Worm (Caenorhabditis elegans): ENCODE measurements around the gene ndua-7.

ndua-7 gene

DNA sequence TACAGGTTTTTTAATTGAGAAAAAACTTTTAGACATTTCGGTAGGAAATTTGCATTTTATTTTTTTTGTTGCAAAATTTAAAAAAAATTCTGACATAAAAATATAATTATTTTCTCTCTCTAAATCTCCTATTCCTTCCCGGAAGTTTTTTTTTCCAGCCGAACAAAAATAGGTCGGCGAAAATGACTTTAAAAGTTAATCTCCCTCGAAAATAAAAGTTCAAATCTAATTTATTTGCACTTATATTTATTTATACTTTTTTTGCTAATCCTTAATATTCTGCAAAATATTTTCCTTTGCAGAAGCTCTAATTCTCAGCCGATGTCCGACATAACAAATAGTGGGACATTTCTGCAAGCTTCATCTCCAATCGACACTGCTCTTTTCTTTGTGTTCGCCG is 7.2 kb upstream of the ndua-7 start, which contains the start of gene F45H10.5:
F45H10.5 (plus strand) TSS at position 301 of the 400 bp plus-strand sequence.
- no peak for TF ChIP-seq ceh-13 (GFP tag; optimal IDR thresholded peaks at IDR 0.05)
- no peak for TF ChIP-seq hmbx-1 (tag; optimal IDR thresholded peaks at IDR 0.05)
- TF ChIP-seq tra-4 (tag; optimal IDR thresholded peaks at IDR 0.05) = no peak
- no peak for TF ChIP-seq tbx-11 (GFP tag; IDR thresholded peaks at IDR 0.05)
- TF ChIP-seq sea-1 (GFP tag; conservative IDR thresholded peaks at IDR 0.05) = no peak
- TF ChIP-seq ama-1 (optimal IDR thresholded peaks at IDR 0.05) = no peak

DNA sequence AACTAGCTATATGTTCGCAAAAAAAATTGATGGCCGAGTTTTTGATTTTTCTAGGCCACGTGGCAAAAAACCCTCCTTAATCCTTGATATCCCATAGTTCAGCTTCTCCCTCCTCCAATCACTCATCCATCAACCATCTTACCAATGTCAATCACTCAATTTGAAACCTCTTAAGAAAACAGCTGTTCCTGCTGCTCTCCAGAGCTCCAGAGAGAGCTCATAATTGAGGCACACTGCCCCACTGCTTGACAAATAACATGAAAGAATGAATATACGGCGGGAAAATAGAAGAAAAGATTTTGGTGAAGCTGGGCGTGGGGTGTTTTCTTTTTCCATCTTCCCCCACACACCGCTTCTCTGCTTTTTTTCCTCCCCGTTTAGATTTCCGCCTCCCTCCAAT is 6.2 kb upstream of the ndua-7 start:
- TF ChIP-seq ceh-13 (GFP tag; optimal IDR thresholded peaks at IDR 0.05) = no peak
- TF ChIP-seq tbx-11 (GFP tag; IDR thresholded peaks at IDR 0.05) = no peak
- no peak for TF ChIP-seq tbx-37 (GFP tag; conservative IDR thresholded peaks at IDR 0.05)
- no peak for TF ChIP-seq pes-1 (GFP tag; IDR thresholded peaks at IDR 0.05)
- TF ChIP-seq sea-1 (GFP tag; conservative IDR thresholded peaks at IDR 0.05) = no peak
- no peak for TF ChIP-seq ceh-36 (tag; optimal IDR thresholded peaks at IDR 0.05)
- no peak for TF ChIP-seq B0310.2 (tag; optimal IDR thresholded peaks at IDR 0.05)
- no peak for TF ChIP-seq F13C5.2 (tag; optimal IDR thresholded peaks at IDR 0.05)
- TF ChIP-seq scrt-1 (GFP tag; IDR thresholded peaks at IDR 0.05) = no peak
- TF ChIP-seq hnd-1 (tag; optimal IDR thresholded peaks at IDR 0.05) = no peak
- no peak for TF ChIP-seq hmg-4 (GFP tag; optimal IDR thresholded peaks at IDR 0.05)

DNA sequence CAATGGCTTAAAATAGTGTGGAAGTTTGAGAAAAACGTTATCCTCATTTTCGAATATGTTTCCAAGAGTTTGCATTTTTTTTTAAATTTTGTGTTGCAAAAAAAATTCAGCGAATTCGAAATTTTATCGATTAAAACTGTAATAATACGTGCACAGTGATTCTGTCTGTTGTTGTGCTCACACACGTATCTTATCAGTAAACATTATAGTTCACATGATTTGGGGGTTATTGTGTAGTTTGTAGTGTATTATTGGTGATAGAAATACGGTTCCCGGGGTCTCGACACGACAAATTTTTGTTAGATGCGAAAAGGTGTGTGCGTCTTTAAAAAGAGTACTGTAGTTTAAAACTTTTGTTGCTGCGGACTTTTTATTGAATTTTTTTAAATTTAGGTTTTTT is 1.3 kb upstream of the ndua-7 start, which contains the start of gene drr-1:
drr-1 (minus strand) TSS at position 183 of the 400 bp plus-strand sequence.
- TF ChIP-seq F13C5.2 (tag; optimal IDR thresholded peaks at IDR 0.05) = no peak
- TF ChIP-seq tra-4 (tag; optimal IDR thresholded peaks at IDR 0.05) = no peak
- no peak for TF ChIP-seq pes-1 (GFP tag; IDR thresholded peaks at IDR 0.05)
- TF ChIP-seq B0310.2 (tag; optimal IDR thresholded peaks at IDR 0.05) = no peak
- TF ChIP-seq sea-1 (GFP tag; conservative IDR thresholded peaks at IDR 0.05) = no peak
- TF ChIP-seq scrt-1 (GFP tag; IDR thresholded peaks at IDR 0.05) = no peak
- no peak for TF ChIP-seq tbx-11 (GFP tag; IDR thresholded peaks at IDR 0.05)
- TF ChIP-seq ceh-36 (tag; optimal IDR thresholded peaks at IDR 0.05) = no peak
- TF ChIP-seq hnd-1 (tag; optimal IDR thresholded peaks at IDR 0.05) = no peak
- TF ChIP-seq aly-1 (tag; optimal IDR thresholded peaks at IDR 0.05) = no peak

DNA sequence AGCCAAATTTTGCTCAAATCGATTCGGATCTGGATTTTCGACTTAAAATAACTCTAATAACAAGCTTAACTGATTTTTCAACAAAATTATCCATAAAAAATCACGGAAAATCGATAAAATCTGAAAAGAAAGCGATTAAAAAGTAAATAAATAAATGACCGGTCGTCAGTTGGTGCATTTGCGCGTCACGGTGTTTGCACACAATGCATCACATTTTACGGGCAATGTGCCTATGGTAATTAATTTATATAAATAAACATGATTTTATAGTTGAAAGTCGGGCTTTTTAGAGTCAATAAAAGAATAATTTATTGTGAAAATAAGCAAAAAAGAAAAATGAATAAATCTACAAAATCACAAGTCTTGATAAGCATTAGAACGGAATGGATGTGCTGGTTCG is 362 bp upstream of the ndua-7 start:
- TF ChIP-seq aly-1 (tag; optimal IDR thresholded peaks at IDR 0.05) = no peak
- TF ChIP-seq hmg-4 (GFP tag; optimal IDR thresholded peaks at IDR 0.05) = no peak
- TF ChIP-seq sea-1 (GFP tag; conservative IDR thresholded peaks at IDR 0.05) = no peak
- TF ChIP-seq ceh-36 (tag; optimal IDR thresholded peaks at IDR 0.05) = no peak
- no peak for TF ChIP-seq tbx-11 (GFP tag; IDR thresholded peaks at IDR 0.05)
- TF ChIP-seq tra-4 (tag; optimal IDR thresholded peaks at IDR 0.05) = no peak
- no peak for TF ChIP-seq tbx-37 (GFP tag; conservative IDR thresholded peaks at IDR 0.05)
- no peak for TF ChIP-seq ets-7 (tag; optimal IDR thresholded peaks at IDR 0.05)
- no peak for TF ChIP-seq B0310.2 (tag; optimal IDR thresholded peaks at IDR 0.05)
- no peak for TF ChIP-seq ceh-13 (GFP tag; optimal IDR thresholded peaks at IDR 0.05)
- no peak for TF ChIP-seq pes-1 (GFP tag; IDR thresholded peaks at IDR 0.05)
- no peak for TF ChIP-seq hnd-1 (tag; optimal IDR thresholded peaks at IDR 0.05)
- TF ChIP-seq hmbx-1 (tag; optimal IDR thresholded peaks at IDR 0.05) = no peak
- TF ChIP-seq ama-1 (optimal IDR thresholded peaks at IDR 0.05) = no peak
- no peak for TF ChIP-seq scrt-1 (GFP tag; IDR thresholded peaks at IDR 0.05)
- TF ChIP-seq flt-1 (GFP tag; IDR thresholded peaks at IDR 0.05) = no peak

DNA sequence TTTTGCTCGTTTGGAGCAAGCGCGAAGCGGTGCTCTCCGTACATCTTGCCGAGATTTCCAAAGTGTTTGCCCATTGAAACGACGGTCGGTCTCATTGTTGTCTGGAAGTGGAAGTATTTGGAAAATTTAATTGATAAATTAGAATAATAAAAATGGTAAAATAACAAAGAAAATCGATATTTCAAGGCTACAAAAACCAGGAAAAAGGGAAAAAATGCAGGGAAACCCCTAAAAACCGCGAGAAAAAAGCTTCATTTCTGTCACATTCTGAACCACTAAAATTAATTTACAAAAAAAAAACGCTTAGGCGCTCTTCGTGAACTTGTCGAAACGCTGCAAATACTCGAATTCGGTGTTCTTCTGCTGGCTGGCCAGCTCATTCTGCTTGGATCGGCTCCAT is 1.5 kb downstream of the ndua-7 start, which contains the start of gene F45H10.2:
F45H10.2 (minus strand) TSS at position 101 of the 400 bp plus-strand sequence.
- TF ChIP-seq hmg-4 (GFP tag; optimal IDR thresholded peaks at IDR 0.05) = no peak
- TF ChIP-seq tbx-37 (GFP tag; conservative IDR thresholded peaks at IDR 0.05) = no peak
- no peak for TF ChIP-seq ceh-36 (tag; optimal IDR thresholded peaks at IDR 0.05)

DNA sequence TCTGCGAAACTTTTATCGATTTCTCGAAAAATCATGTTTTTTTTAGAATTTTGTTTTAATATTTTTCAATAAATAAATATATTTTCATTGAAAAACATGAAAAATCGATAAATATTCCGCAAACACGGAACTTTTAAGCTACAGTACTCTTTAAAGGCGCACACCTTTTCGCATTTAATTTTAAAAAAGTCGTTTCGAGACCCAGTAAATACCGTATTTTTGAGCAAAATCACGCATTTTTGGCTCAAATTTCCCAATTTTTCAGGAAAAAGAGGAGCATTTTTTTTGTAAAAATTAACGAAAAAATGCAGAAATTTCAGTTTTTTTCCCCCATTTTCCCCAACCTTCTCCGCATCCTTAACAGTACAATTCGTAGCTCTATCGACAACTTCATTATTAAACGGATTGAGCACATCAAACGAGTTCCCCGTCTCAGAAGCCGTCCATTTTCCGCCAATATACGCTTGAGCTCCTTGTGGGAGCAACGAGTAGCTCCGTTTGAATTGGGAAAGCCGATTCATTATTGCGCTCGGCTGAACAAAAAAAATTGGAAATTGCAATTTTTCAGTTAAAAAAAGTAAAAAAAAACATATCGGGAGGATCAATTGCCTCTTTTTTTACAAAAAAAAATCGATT is 3.0 kb downstream of the ndua-7 start, which contains the start of gene alh-7:
alh-7 (minus strand) TSS at position 533 of the 636 bp plus-strand sequence.
- TF ChIP-seq hmg-4 (GFP tag; optimal IDR thresholded peaks at IDR 0.05) = no peak
- TF ChIP-seq aly-1 (tag; optimal IDR thresholded peaks at IDR 0.05) = no peak
- TF ChIP-seq flt-1 (GFP tag; IDR thresholded peaks at IDR 0.05) = no peak
- TF ChIP-seq pes-1 (GFP tag; IDR thresholded peaks at IDR 0.05) = no peak
- no peak for TF ChIP-seq F13C5.2 (tag; optimal IDR thresholded peaks at IDR 0.05)
- no peak for TF ChIP-seq ets-7 (tag; optimal IDR thresholded peaks at IDR 0.05)
- TF ChIP-seq ceh-13 (GFP tag; optimal IDR thresholded peaks at IDR 0.05) = no peak
- TF ChIP-seq tbx-11 (GFP tag; IDR thresholded peaks at IDR 0.05) = no peak
- no peak for TF ChIP-seq tbx-37 (GFP tag; conservative IDR thresholded peaks at IDR 0.05)
- no peak for TF ChIP-seq ceh-36 (tag; optimal IDR thresholded peaks at IDR 0.05)
- TF ChIP-seq tra-4 (tag; optimal IDR thresholded peaks at IDR 0.05) = no peak
- no peak for TF ChIP-seq sea-1 (GFP tag; conservative IDR thresholded peaks at IDR 0.05)
- TF ChIP-seq hnd-1 (tag; optimal IDR thresholded peaks at IDR 0.05) = no peak
- TF ChIP-seq hmbx-1 (tag; optimal IDR thresholded peaks at IDR 0.05) = no peak
- no peak for TF ChIP-seq scrt-1 (GFP tag; IDR thresholded peaks at IDR 0.05)
- TF ChIP-seq B0310.2 (tag; optimal IDR thresholded peaks at IDR 0.05) = no peak
- TF ChIP-seq ama-1 (optimal IDR thresholded peaks at IDR 0.05) = no peak

DNA sequence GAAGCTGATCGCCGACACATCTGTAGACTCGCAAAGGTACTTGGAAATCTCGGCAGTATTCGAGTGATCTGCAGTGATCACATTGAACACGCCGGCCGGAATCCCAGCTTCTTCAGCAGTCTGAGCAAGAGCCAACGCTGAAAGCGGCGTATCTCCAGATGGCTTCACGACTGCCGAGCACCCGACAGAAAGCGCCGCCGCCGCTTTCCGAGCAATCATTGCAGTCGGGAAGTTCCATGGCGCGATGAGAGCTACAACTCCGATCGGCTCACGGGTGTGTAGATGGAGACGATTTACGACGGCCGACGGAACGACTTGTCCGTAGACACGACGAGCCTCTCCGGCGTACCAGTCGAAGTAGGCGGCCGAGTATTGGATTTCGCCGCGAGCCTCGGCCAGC is 4.5 kb downstream of the ndua-7 start:
- no peak for TF ChIP-seq hnd-1 (tag; optimal IDR thresholded peaks at IDR 0.05)
- peak; percentile 10 for TF ChIP-seq aly-1 (tag; optimal IDR thresholded peaks at IDR 0.05)

DNA sequence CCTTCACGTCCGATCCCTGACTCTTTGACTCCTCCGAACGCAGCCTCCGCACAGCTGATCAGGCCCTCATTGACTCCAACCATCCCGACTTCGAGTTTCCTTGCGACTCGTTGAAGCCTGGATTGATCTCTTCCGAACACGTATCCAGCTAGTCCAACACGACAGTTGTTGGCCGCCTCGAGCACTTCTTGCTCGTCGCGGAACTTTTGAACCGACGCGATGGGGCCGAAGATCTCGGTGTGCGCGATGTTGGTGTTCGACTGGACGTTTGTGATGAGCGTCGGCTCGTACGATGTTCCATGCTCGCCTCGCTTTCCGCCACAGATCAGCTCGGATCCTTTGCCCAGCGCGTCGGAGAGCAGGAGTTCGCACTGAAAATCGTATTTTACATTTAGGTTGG is 6.8 kb downstream of the ndua-7 start:
- TF ChIP-seq ets-7 (tag; optimal IDR thresholded peaks at IDR 0.05) (no peak), ceh-13 (GFP tag; optimal IDR thresholded peaks at IDR 0.05) (no peak), aly-1 (tag; optimal IDR thresholded peaks at IDR 0.05) (no peak), pes-1 (GFP tag; IDR thresholded peaks at IDR 0.05) (no peak), hmbx-1 (tag; optimal IDR thresholded peaks at IDR 0.05) (no peak), sea-1 (GFP tag; conservative IDR thresholded peaks at IDR 0.05) (no peak), ama-1 (optimal IDR thresholded peaks at IDR 0.05) (no peak), F13C5.2 (tag; optimal IDR thresholded peaks at IDR 0.05) (no peak), tbx-11 (GFP tag; IDR thresholded peaks at IDR 0.05) (no peak), flt-1 (GFP tag; IDR thresholded peaks at IDR 0.05) (no peak), tra-4 (tag; optimal IDR thresholded peaks at IDR 0.05) (no peak), B0310.2 (tag; optimal IDR thresholded peaks at IDR 0.05) (no peak), scrt-1 (GFP tag; IDR thresholded peaks at IDR 0.05) (no peak), hmg-4 (GFP tag; optimal IDR thresholded peaks at IDR 0.05) (no peak), hnd-1 (tag; optimal IDR thresholded peaks at IDR 0.05) (no peak), ceh-36 (tag; optimal IDR thresholded peaks at IDR 0.05) (no peak), tbx-37 (GFP tag; conservative IDR thresholded peaks at IDR 0.05) (no peak)

Data from whole organism, early embryonic.